Worm (Caenorhabditis elegans) whole organism, L1 larva: ENCODE data around the gene avr-15.

Experiments used
- Y116A8C.19 ChIP-seq: sonication (generic microtip); optimal IDR thresholded peaks from 2 replicates; lab custom pipeline; 2016; ENCODE audit warnings: missing compliant biosample characterization, missing genetic modification characterization, borderline replicate concordance
- ama-1 ChIP-seq: fragments of 150-350 bp; optimal IDR thresholded peaks from 2 replicates; lab custom pipeline; 2014
- blmp-1 ChIP-seq: fragments of 150-350 bp; optimal IDR thresholded peaks from 2 replicates; lab custom pipeline; 2014; ENCODE audit warnings: missing biosample characterization, missing genetic modification characterization
- ceh-8 ChIP-seq: fragments of 200-800 bp; sonication (Bioruptor generic); optimal IDR thresholded peaks from 2 replicates; lab custom pipeline; 2018; ENCODE audit warnings: mild to moderate bottlenecking, missing genetic modification characterization, moderate library complexity, missing compliant biosample characterization
- mab-9 ChIP-seq: fragments of 200-800 bp; sonication (Bioruptor generic); IDR thresholded peaks from 2 replicates; pipeline ENCODE4 v1.3.6; 2022; ENCODE audit warnings: missing genetic modification reagents, missing genetic modification characterization, missing compliant biosample characterization
- nhr-11 ChIP-seq: fragments of 150-350 bp; optimal IDR thresholded peaks from 2 replicates; lab custom pipeline; 2014; ENCODE audit warnings: missing biosample characterization, missing genetic modification characterization
- nhr-237 ChIP-seq: fragments of 150-350 bp; optimal IDR thresholded peaks from 2 replicates; lab custom pipeline; 2014; ENCODE audit warnings: missing biosample characterization, missing genetic modification characterization
- nhr-77 ChIP-seq: fragments of 150-350 bp; optimal IDR thresholded peaks from 2 replicates; lab custom pipeline; 2014; ENCODE audit warnings: missing biosample characterization, missing genetic modification characterization
- pag-3 ChIP-seq: sonication (generic microtip); optimal IDR thresholded peaks from 2 replicates; lab custom pipeline; 2017; ENCODE audit warnings: missing genetic modification characterization, mild to moderate bottlenecking, missing compliant biosample characterization, antibody characterized with exemption, borderline replicate concordance; ENCODE audit not compliant: insufficient read depth
- rnt-1 ChIP-seq: sonication (generic microtip); optimal IDR thresholded peaks from 2 replicates; lab custom pipeline; 2016; ENCODE audit warnings: mild to moderate bottlenecking, missing genetic modification characterization, moderate library complexity, missing compliant biosample characterization
- tlp-1 ChIP-seq: fragments of 150-350 bp; optimal IDR thresholded peaks from 2 replicates; lab custom pipeline; 2014; ENCODE audit warnings: missing biosample characterization, missing genetic modification characterization
- unc-62 ChIP-seq: fragments of 150-350 bp; optimal IDR thresholded peaks from 2 replicates; lab custom pipeline; 2014; ENCODE audit warnings: missing biosample characterization, missing genetic modification reagents, missing genetic modification characterization
- ztf-11 ChIP-seq, 2 experiments: sonication (generic microtip); optimal IDR thresholded peaks; 2 replicates each; lab custom pipeline; 2016 to 2017; ENCODE audit warnings: missing genetic modification characterization in 2 of 2, missing biosample characterization in 1 of 2, missing compliant biosample characterization in 1 of 2

DNA sequence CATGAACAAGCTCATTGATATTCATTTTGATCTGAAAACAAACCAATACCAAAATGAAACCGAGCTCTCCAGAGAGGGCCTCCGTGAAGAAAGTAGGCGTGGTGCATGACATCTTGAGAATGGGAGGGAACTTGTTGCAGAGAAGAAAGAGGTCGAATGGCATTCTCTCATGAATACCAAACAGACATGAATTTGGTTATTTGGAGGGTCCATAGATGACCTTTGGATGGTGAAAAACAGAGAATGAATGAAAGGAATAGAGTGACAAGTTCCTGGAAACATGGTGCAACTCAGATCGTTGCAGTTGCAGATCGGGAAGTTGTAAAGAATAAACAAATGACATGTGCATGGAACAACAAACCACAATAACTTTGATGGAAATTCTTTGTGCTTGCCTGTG is 35.2 kb downstream of the avr-15 start, which contains the start of gene T10G3.8:
- TF ChIP-seq pag-3 (tag; lab: Kevin White, UChicago) (no peak), unc-62 (GFP tag; lab: Kevin White, UChicago) (no peak), nhr-237 (tag; lab: Kevin White, UChicago) (no peak), Y116A8C.19 (tag; lab: Kevin White, UChicago) (no peak), blmp-1 (no peak), nhr-11 (tag; lab: Kevin White, UChicago) (no peak), ceh-8 (GFP tag; lab: Kevin White, UChicago) (no peak), nhr-77 (no peak), mab-9 (no peak), ztf-11 (tag; optimal IDR thresholded peaks at IDR 0.05; lab: Kevin White, UChicago) (no peak), rnt-1 (no peak), tlp-1 (no peak), ama-1 (lab: Kevin White, UChicago) (no peak)
